Fruit fly (Drosophila melanogaster): ENCODE measurements around the gene CG43115.

CG43115 gene

dm6 chrX:6092235-6092634 is 26.0 kb upstream of the CG43115 start:
- no peak for TF ChIP-seq CG1647 (GFP tag; optimal IDR thresholded peaks at IDR 0.05)
- no peak for TF ChIP-seq Fer1 (GFP tag; optimal IDR thresholded peaks at IDR 0.05)
- peak; percentile 16 for TF ChIP-seq CG1233 (GFP tag; optimal IDR thresholded peaks at IDR 0.05)
- TF ChIP-seq bab2 (GFP tag; optimal IDR thresholded peaks at IDR 0.05), result peak; percentile 5
- peak; percentile 3 for TF ChIP-seq CG10147 (GFP tag; optimal IDR thresholded peaks at IDR 0.05)
- TF ChIP-seq Pdp1 (GFP tag; optimal IDR thresholded peaks at IDR 0.05), result peak in 1 of 2 experiments; percentile 16
- TF ChIP-seq CG31441 (GFP tag; IDR thresholded peaks at IDR 0.05), result 0 out of 2 replicates have a peak, but pooled peaks have one; percentile 21
- 0 out of 2 replicates have a peak, but pooled peaks have one; percentile 12 for TF ChIP-seq onecut (GFP tag; IDR thresholded peaks at IDR 0.05)
- TF ChIP-seq scrt (GFP tag; optimal IDR thresholded peaks at IDR 0.05), result peak; percentile 57
- TF ChIP-seq bcd (GFP tag; optimal IDR thresholded peaks at IDR 0.05), result peak; percentile 31
- TF ChIP-seq dysf (GFP tag; IDR thresholded peaks at IDR 0.05), result peak; percentile 47; the same call in 1 of the 3 replicates
- TF ChIP-seq Hmr (GFP tag; optimal IDR thresholded peaks at IDR 0.05), result peak; percentile 25
- no peak for TF ChIP-seq CG10654 (GFP tag; optimal IDR thresholded peaks at IDR 0.05)
- TF ChIP-seq CG10979 (tag; optimal IDR thresholded peaks at IDR 0.05), result peak; percentile 14
- peak; percentile 9 for TF ChIP-seq Hsf (GFP tag; optimal IDR thresholded peaks at IDR 0.05)
- no peak for TF ChIP-seq CG11456 (GFP tag; IDR thresholded peaks at IDR 0.05)
- TF ChIP-seq CG12391 (tag; optimal IDR thresholded peaks at IDR 0.05), result peak; percentile 11
- TF ChIP-seq hkb (optimal IDR thresholded peaks at IDR 0.05), result no peak
- no peak for TF ChIP-seq hkb (GFP tag; IDR thresholded peaks at IDR 0.05)
- peak; percentile 22 for TF ChIP-seq nmo (GFP tag; optimal IDR thresholded peaks at IDR 0.05)
- TF ChIP-seq CG17385 (GFP tag; optimal IDR thresholded peaks at IDR 0.05), result peak; percentile 25
- TF ChIP-seq CG2120 (GFP tag; optimal IDR thresholded peaks at IDR 0.05), result peak; percentile 34
- TF ChIP-seq fd3F (GFP tag; optimal IDR thresholded peaks at IDR 0.05), result no peak
- peak; percentile 33 for TF ChIP-seq CG13296 (GFP tag; optimal IDR thresholded peaks at IDR 0.05)
- no peak for TF ChIP-seq yki (optimal IDR thresholded peaks at IDR 0.05)
- peak; percentile 36 for TF ChIP-seq CG15269 (tag; optimal IDR thresholded peaks at IDR 0.05)
- no peak for TF ChIP-seq bigmax (GFP tag; optimal IDR thresholded peaks at IDR 0.05)
- TF ChIP-seq CG1603 (tag; optimal IDR thresholded peaks at IDR 0.05), result peak; percentile 16
- 0 out of 3 replicates have a peak, but pooled peaks have one; percentile 24 for TF ChIP-seq CG7357 (GFP tag; IDR thresholded peaks at IDR 0.05)
- TF ChIP-seq CG7556 (GFP tag; optimal IDR thresholded peaks at IDR 0.05), result peak; percentile 27
- no peak for TF ChIP-seq pzg (GFP tag; optimal IDR thresholded peaks at IDR 0.05)
- TF ChIP-seq BEAF-32 (GFP tag; optimal IDR thresholded peaks at IDR 0.05), result no peak
- TF ChIP-seq CG16863 (GFP tag; optimal IDR thresholded peaks at IDR 0.05), result peak; percentile 5
- peak; percentile 61 for TF ChIP-seq CG2678 (tag; optimal IDR thresholded peaks at IDR 0.05)
- TF ChIP-seq lilli (GFP tag; optimal IDR thresholded peaks at IDR 0.05), result peak; percentile 28
- TF ChIP-seq CG18262 (tag; optimal IDR thresholded peaks at IDR 0.05), result peak; percentile 21
- no peak for TF ChIP-seq CG11247 (GFP tag; IDR thresholded peaks at IDR 0.05)
- peak; percentile 42 for TF ChIP-seq grau (tag; optimal IDR thresholded peaks at IDR 0.05)
- TF ChIP-seq Mes4 (GFP tag; optimal IDR thresholded peaks at IDR 0.05), result no peak
- TF ChIP-seq CG12659 (GFP tag; optimal IDR thresholded peaks at IDR 0.05), result peak; percentile 2
- TF ChIP-seq CG11504 (tag; optimal IDR thresholded peaks at IDR 0.05), result peak; percentile 58
- no peak for TF ChIP-seq exex (tag; optimal IDR thresholded peaks at IDR 0.05)
- no peak for TF ChIP-seq ind (GFP tag; optimal IDR thresholded peaks at IDR 0.05)
- no peak for TF ChIP-seq sc (optimal IDR thresholded peaks at IDR 0.05)
- no peak for TF ChIP-seq sc (GFP tag; optimal IDR thresholded peaks at IDR 0.05)
- TF ChIP-seq gem (tag; optimal IDR thresholded peaks at IDR 0.05), result peak; percentile 51
- TF ChIP-seq Oli (tag; optimal IDR thresholded peaks at IDR 0.05), result peak; percentile 31
- peak; percentile 3 for TF ChIP-seq Hr3 (GFP tag; optimal IDR thresholded peaks at IDR 0.05)
- TF ChIP-seq CG17328 (GFP tag; IDR thresholded peaks at IDR 0.05), result 0 out of 2 replicates have a peak, but pooled peaks have one; percentile 24
- no peak for TF ChIP-seq pita (GFP tag; optimal IDR thresholded peaks at IDR 0.05)
- TF ChIP-seq nerfin-1 (tag; optimal IDR thresholded peaks at IDR 0.05), result no peak

All from whole organism, embryonic.